Fruit fly (Drosophila melanogaster) ovary, adult (tissue): ENCODE data around the gene GstD6.

Experiments
- CG17801 ChIP-seq: fragments of 200-800 bp; optimal IDR thresholded peaks from 2 replicates; lab custom pipeline; 2019; ENCODE audit warnings: missing biosample characterization, mild to moderate bottlenecking, missing genetic modification characterization, moderate library complexity; ENCODE audit not compliant: partially characterized antibody

GstD6 gene

dm6 chr3R:12367464-12367863, 9.5 kb upstream of the GstD6 start, which contains the start of gene GstD9:
GstD9 (minus strand) TSS chr3R:12367564.
- TF ChIP-seq CG17801, result no peak

- peak; percentile 74 for TF ChIP-seq CG17801
Observed at dm6 chr3R:12369135-12369792, 7.7 kb upstream of the GstD6 start, which contains the start of gene GstD1. GstD1 (minus strand) TSS chr3R:12369268.

- TF ChIP-seq CG17801, result no peak
Observed at dm6 chr3R:12369793-12370642, 6.9 kb upstream of the GstD6 start.

- TF ChIP-seq CG17801, result no peak
Observed at dm6 chr3R:12370643-12370995, 6.3 kb upstream of the GstD6 start.

dm6 chr3R:12371671-12372070, 5.3 kb upstream of the GstD6 start, which contains the start of gene GstD2:
GstD2 (plus strand) TSS chr3R:12371971.
- peak; percentile 10 for TF ChIP-seq CG17801

- no peak for TF ChIP-seq CG17801
Observed at dm6 chr3R:12372800-12373199, 4.1 kb upstream of the GstD6 start, which contains the start of gene GstD3. GstD3 (plus strand) TSS chr3R:12373068.

- TF ChIP-seq CG17801, result no peak
Observed at dm6 chr3R:12373800-12374199, 3.1 kb upstream of the GstD6 start, which contains the start of gene GstD4. GstD4 (plus strand) TSS chr3R:12374100.

dm6 chr3R:12375258-12375783, 1.6 kb upstream of the GstD6 start, which contains the start of gene GstD5:
GstD5 (plus strand) TSS chr3R:12375733.
- TF ChIP-seq CG17801, result no peak

dm6 chr3R:12378200-12378599, 1.3 kb downstream of the GstD6 start, which contains the start of gene GstD7:
GstD7 (plus strand) TSS chr3R:12378500.
- TF ChIP-seq CG17801, result no peak

dm6 chr3R:12379249-12379648, 2.3 kb downstream of the GstD6 start:
- TF ChIP-seq CG17801, result no peak

- TF ChIP-seq CG17801, result no peak
Observed at dm6 chr3R:12379708-12380107, 2.8 kb downstream of the GstD6 start, which contains the start of gene GstD8. GstD8 (plus strand) TSS chr3R:12380008.

- TF ChIP-seq CG17801, result no peak
Observed at dm6 chr3R:12381130-12381700, 4.3 kb downstream of the GstD6 start.

dm6 chr3R:12382563-12382962, 5.6 kb downstream of the GstD6 start, which contains the start of gene CG10035:
CG10035 (minus strand) TSS chr3R:12382691.
- no peak for TF ChIP-seq CG17801

dm6 chr3R:12383036-12383435, 6.1 kb downstream of the GstD6 start, which contains the start of gene GstD11:
GstD11 (plus strand) TSS chr3R:12383336.
- no peak for TF ChIP-seq CG17801

- no peak for TF ChIP-seq CG17801
Observed at dm6 chr3R:12383784-12384183, 6.9 kb downstream of the GstD6 start.

- no peak for TF ChIP-seq CG17801
Observed at dm6 chr3R:12384274-12384673, 7.3 kb downstream of the GstD6 start.

- no peak for TF ChIP-seq CG17801
Observed at dm6 chr3R:12385949-12386348, 9.0 kb downstream of the GstD6 start, which contains the start of gene Sol1. Sol1 (plus strand) TSS chr3R:12386249.
